Fruit fly (Drosophila melanogaster) whole organism, embryonic: ENCODE measurements around the gene Ank2.
A peak's percentile ranks its signal among the peaks of the same experiment; 100 is the strongest.

Experiments
- ATbp ChIP-seq: fragments of 200-800 bp; sonication (Bioruptor generic); optimal IDR thresholded peaks from 2 replicates; lab custom pipeline; 2017; ENCODE audit warnings: missing biosample characterization, mild to moderate bottlenecking, missing genetic modification characterization, missing genetic modification reagents
- B-H1 ChIP-seq: fragments of 200-800 bp; sonication (Bioruptor generic); IDR thresholded peaks from 3 replicates; pipeline ENCODE4 v1.3.6; 2022; ENCODE audit warnings: missing biosample characterization, missing genetic modification characterization
- B-H2 ChIP-seq: fragments of 200-800 bp; sonication (Bioruptor generic); optimal IDR thresholded peaks from 2 replicates; lab custom pipeline; 2018; ENCODE audit warnings: missing biosample characterization, mild to moderate bottlenecking, missing genetic modification characterization
- Bgb ChIP-seq: fragments of 200-800 bp; sonication (Bioruptor generic); IDR thresholded peaks from 2 replicates; pipeline ENCODE4 v1.3.6; 2022; ENCODE audit warnings: missing biosample characterization, missing genetic modification characterization; ENCODE audit not compliant: partially characterized antibody
- CG10654 ChIP-seq: fragments of 200-800 bp; sonication (Bioruptor generic); optimal IDR thresholded peaks from 2 replicates; lab custom pipeline; 2016; ENCODE audit warnings: missing biosample characterization, missing genetic modification characterization
- CG11093 ChIP-seq: fragments of 200-800 bp; sonication (Bioruptor generic); IDR thresholded peaks from 3 replicates; pipeline ENCODE4 v1.3.6; 2022; ENCODE audit warnings: missing biosample characterization, missing genetic modification characterization
- CG11504 ChIP-seq: fragments of 200-800 bp; sonication (Bioruptor generic); optimal IDR thresholded peaks from 3 replicates; lab custom pipeline; 2019; ENCODE audit warnings: missing biosample characterization, mild to moderate bottlenecking, missing genetic modification characterization, moderate library complexity
- CG14710 ChIP-seq: fragments of 200-800 bp; sonication (Bioruptor generic); optimal IDR thresholded peaks from 3 replicates; lab custom pipeline; 2019; ENCODE audit warnings: missing biosample characterization, mild to moderate bottlenecking, missing genetic modification characterization, moderate library complexity
- CG15073 ChIP-seq: fragments of 200-800 bp; sonication (Bioruptor generic); optimal IDR thresholded peaks from 2 replicates; lab custom pipeline; 2016; ENCODE audit warnings: missing biosample characterization, missing genetic modification characterization
- CG18262 ChIP-seq: fragments of 200-800 bp; optimal IDR thresholded peaks from 3 replicates; lab custom pipeline; 2019; ENCODE audit warnings: missing biosample characterization, mild to moderate bottlenecking, missing genetic modification characterization, moderate library complexity
- CG2712 ChIP-seq: fragments of 200-800 bp; optimal IDR thresholded peaks from 3 replicates; lab custom pipeline; 2019; ENCODE audit warnings: missing biosample characterization, mild to moderate bottlenecking, missing genetic modification characterization, moderate library complexity
- CG2889 ChIP-seq: fragments of 200-800 bp; sonication (Bioruptor generic); IDR thresholded peaks from 3 replicates; pipeline ENCODE4 v1.3.6; 2022; ENCODE audit warnings: missing biosample characterization, missing genetic modification characterization
- CG30403 ChIP-seq: fragments of 200-800 bp; sonication (Bioruptor generic); optimal IDR thresholded peaks from 3 replicates; lab custom pipeline; 2016; ENCODE audit warnings: missing biosample characterization, missing genetic modification characterization
- CG31441 ChIP-seq: fragments of 200-800 bp; sonication (Bioruptor generic); IDR thresholded peaks from 2 replicates; pipeline ENCODE4 v1.3.6; 2022; ENCODE audit warnings: missing biosample characterization, missing genetic modification characterization
- CG3163 ChIP-seq: fragments of 200-800 bp; sonication (Bioruptor generic); optimal IDR thresholded peaks from 3 replicates; lab custom pipeline; 2016; ENCODE audit warnings: missing biosample characterization, missing genetic modification characterization
- CG4820 ChIP-seq: fragments of 200-800 bp; sonication (Bioruptor generic); optimal IDR thresholded peaks from 3 replicates; lab custom pipeline; 2016; ENCODE audit warnings: missing biosample characterization, missing genetic modification characterization
- CG5953 ChIP-seq: fragments of 200-800 bp; sonication (Bioruptor generic); IDR thresholded peaks from 2 replicates; pipeline ENCODE4 v1.3.6; 2022; ENCODE audit warnings: missing biosample characterization, missing genetic modification characterization
- CG7839 ChIP-seq: fragments of 200-800 bp; sonication (Bioruptor generic); optimal IDR thresholded peaks from 3 replicates; lab custom pipeline; 2018; ENCODE audit warnings: missing biosample characterization, mild to moderate bottlenecking, missing genetic modification characterization, moderate library complexity
- CG9932 ChIP-seq: fragments of 200-800 bp; sonication (Bioruptor generic); IDR thresholded peaks from 2 replicates; pipeline ENCODE4 v1.3.6; 2022; ENCODE audit warnings: missing biosample characterization, missing genetic modification characterization
- Dfd ChIP-seq, 2 experiments: fragments of >200 bp; optimal IDR thresholded peaks; 2 replicates each; lab custom pipeline; 2017; ENCODE audit warnings: missing biosample characterization in 2 of 2, missing genetic modification characterization in 2 of 2
- Dip3 ChIP-seq: fragments of 200-800 bp; sonication (Bioruptor generic); optimal IDR thresholded peaks from 3 replicates; lab custom pipeline; 2016; ENCODE audit warnings: missing biosample characterization, missing genetic modification characterization
- Drgx ChIP-seq: fragments of 200-800 bp; sonication (Bioruptor generic); IDR thresholded peaks from 2 replicates; pipeline ENCODE4 v1.3.6; 2022; ENCODE audit warnings: missing biosample characterization, missing genetic modification characterization
- Gsc ChIP-seq: fragments of 200-800 bp; sonication (Bioruptor generic); IDR thresholded peaks from 2 replicates; pipeline ENCODE4 v1.3.6; 2022; ENCODE audit warnings: missing biosample characterization, missing genetic modification characterization
- Hmx ChIP-seq: fragments of 200-800 bp; sonication (Bioruptor generic); optimal IDR thresholded peaks from 2 replicates; lab custom pipeline; 2016; ENCODE audit warnings: missing biosample characterization, missing genetic modification characterization
- Meics ChIP-seq: fragments of 200-800 bp; sonication (Bioruptor generic); optimal IDR thresholded peaks from 2 replicates; lab custom pipeline; 2017; ENCODE audit warnings: missing biosample characterization, mild to moderate bottlenecking, missing genetic modification characterization
- NfI ChIP-seq: fragments of 200-800 bp; sonication (Bioruptor generic); optimal IDR thresholded peaks from 3 replicates; lab custom pipeline; 2018; ENCODE audit warnings: missing biosample characterization, mild to moderate bottlenecking, missing genetic modification characterization, moderate library complexity
- Oli ChIP-seq: fragments of 200-800 bp; sonication (Bioruptor generic); optimal IDR thresholded peaks from 2 replicates; lab custom pipeline; 2018; ENCODE audit warnings: missing biosample characterization, mild to moderate bottlenecking, missing genetic modification characterization, moderate library complexity
- Ptx1 ChIP-seq: fragments of 200-800 bp; sonication (Bioruptor generic); IDR thresholded peaks from 2 replicates; pipeline ENCODE4 v1.3.6; 2022; ENCODE audit warnings: missing biosample characterization, missing genetic modification characterization
- Rfx ChIP-seq: fragments of 200-800 bp; sonication (Bioruptor generic); IDR thresholded peaks from 2 replicates; pipeline ENCODE4 v1.3.6; 2022; ENCODE audit warnings: missing biosample characterization, missing genetic modification characterization
- Taf1 ChIP-seq: fragments of 200-800 bp; sonication (Bioruptor generic); IDR thresholded peaks from 2 replicates; pipeline ENCODE4 v1.3.6; 2022; ENCODE audit warnings: missing biosample characterization, missing genetic modification characterization
- Xrp1 ChIP-seq: fragments of 200-800 bp; sonication (Bioruptor generic); IDR thresholded peaks from 2 replicates; pipeline ENCODE4 v1.3.6; 2022; ENCODE audit warnings: missing biosample characterization, missing genetic modification characterization
- abd-A ChIP-seq: fragments of 200-800 bp; sonication (Bioruptor generic); optimal IDR thresholded peaks from 3 replicates; lab custom pipeline; 2019; ENCODE audit warnings: missing biosample characterization, mild to moderate bottlenecking, missing genetic modification characterization, moderate library complexity
- bsh ChIP-seq, 2 experiments: fragments of 200-800 bp; sonication (Bioruptor generic); optimal IDR thresholded peaks; 2 replicates each; lab custom pipeline; 2017 to 2018; ENCODE audit warnings: mild to moderate bottlenecking in 2 of 2, missing biosample characterization in 2 of 2, missing genetic modification characterization in 2 of 2, moderate library complexity in 1 of 2
- btn ChIP-seq: fragments of 200-800 bp; sonication (Bioruptor generic); optimal IDR thresholded peaks from 2 replicates; lab custom pipeline; 2016; ENCODE audit warnings: missing biosample characterization, missing genetic modification characterization
- cas ChIP-seq: fragments of 200-800 bp; sonication (Bioruptor generic); IDR thresholded peaks from 2 replicates; pipeline ENCODE4 v1.3.6; 2022; ENCODE audit warnings: missing biosample characterization, missing genetic modification characterization
- ci ChIP-seq: fragments of 200-800 bp; sonication (Bioruptor generic); IDR thresholded peaks from 3 replicates; pipeline ENCODE4 v1.3.6; 2022; ENCODE audit warnings: missing biosample characterization, missing genetic modification characterization
- da ChIP-seq: fragments of 200-800 bp; sonication (Bioruptor generic); optimal IDR thresholded peaks from 2 replicates; lab custom pipeline; 2016; ENCODE audit warnings: missing biosample characterization, missing genetic modification characterization
- eve ChIP-seq, 2 experiments: fragments of >200 bp; optimal IDR thresholded peaks; 2 replicates each; lab custom pipeline; 2017; ENCODE audit warnings: missing biosample characterization in 2 of 2, missing genetic modification characterization in 2 of 2
- eyg ChIP-seq: fragments of 200-800 bp; sonication (Bioruptor generic); optimal IDR thresholded peaks from 3 replicates; lab custom pipeline; 2016; ENCODE audit warnings: missing biosample characterization, missing genetic modification characterization
- gem ChIP-seq: fragments of 200-800 bp; sonication (Bioruptor generic); optimal IDR thresholded peaks from 2 replicates; lab custom pipeline; 2019; ENCODE audit warnings: missing biosample characterization, mild to moderate bottlenecking, missing genetic modification characterization, moderate library complexity
- gfzf ChIP-seq: fragments of 200-800 bp; sonication (Bioruptor generic); optimal IDR thresholded peaks from 2 replicates; lab custom pipeline; 2016; ENCODE audit warnings: missing biosample characterization, mild to moderate bottlenecking, missing genetic modification characterization, moderate library complexity
- hkb ChIP-seq, 2 experiments: fragments of 200-800 bp in 1 of 2; fragments of >200 bp in 1 of 2; sonication (Bioruptor generic) in 1 of 2; IDR thresholded peaks in 1 of 2; optimal IDR thresholded peaks in 1 of 2; 2 replicates each; pipeline versions ENCODE4 v1.3.6 to Lab custom; 2017 to 2022; ENCODE audit warnings: missing biosample characterization in 1 of 2, missing genetic modification characterization in 1 of 2
- phol ChIP-seq: fragments of 200-800 bp; sonication (Bioruptor generic); optimal IDR thresholded peaks from 3 replicates; lab custom pipeline; 2018; ENCODE audit warnings: missing biosample characterization, mild to moderate bottlenecking, missing genetic modification characterization, moderate library complexity
- sens ChIP-seq: fragments of 200-800 bp; sonication (Bioruptor generic); peaks from one replicate; lab custom pipeline; 2016; ENCODE audit warnings: missing biosample characterization, missing genetic modification characterization
- sens-2 ChIP-seq: fragments of 200-800 bp; sonication (Bioruptor generic); IDR thresholded peaks from 2 replicates; pipeline ENCODE4 v1.3.6; 2022; ENCODE audit warnings: missing biosample characterization, missing genetic modification characterization
- sisA ChIP-seq: fragments of 200-800 bp; sonication (Bioruptor generic); IDR thresholded peaks from 2 replicates; pipeline ENCODE4 v1.3.6; 2022; ENCODE audit warnings: missing biosample characterization, missing genetic modification characterization
- slou ChIP-seq: fragments of 200-800 bp; sonication (Bioruptor generic); optimal IDR thresholded peaks from 3 replicates; lab custom pipeline; 2016; ENCODE audit warnings: missing biosample characterization, missing genetic modification characterization
- sqz ChIP-seq: fragments of 200-800 bp; sonication (Bioruptor generic); optimal IDR thresholded peaks from 3 replicates; lab custom pipeline; 2018; ENCODE audit warnings: missing biosample characterization, mild to moderate bottlenecking, missing genetic modification characterization
- unpg ChIP-seq: fragments of 200-800 bp; sonication (Bioruptor generic); optimal IDR thresholded peaks from 3 replicates; lab custom pipeline; 2018; ENCODE audit warnings: missing biosample characterization, mild to moderate bottlenecking, missing genetic modification characterization, moderate library complexity
- vvl ChIP-seq: fragments of 200-800 bp; sonication (Bioruptor generic); IDR thresholded peaks from 2 replicates; pipeline ENCODE4 v1.3.6; 2022; ENCODE audit warnings: missing biosample characterization, missing genetic modification characterization

Ank2 gene

DNA sequence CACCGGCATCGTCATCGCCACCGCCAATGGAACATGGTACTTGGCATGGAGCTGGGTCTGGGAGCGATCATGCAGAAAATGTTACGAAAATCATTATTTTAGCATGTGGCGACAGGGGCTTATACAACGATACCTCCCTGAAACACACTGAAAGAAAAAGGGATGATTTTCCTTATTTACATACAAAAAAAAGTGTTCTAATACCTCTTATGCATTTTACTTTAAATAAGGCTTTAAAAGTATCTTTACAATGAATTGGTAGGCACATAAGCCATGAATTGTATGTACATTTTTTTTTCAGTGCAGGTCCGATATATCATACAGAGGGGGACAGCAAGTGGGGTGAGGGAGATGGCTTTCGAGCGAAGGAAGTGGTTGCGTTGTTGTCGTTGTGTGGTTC lies 104.0 kb downstream of the Ank2 start (continued):
- TF ChIP-seq phol (tag; lab: Kevin White, UChicago) (peak; percentile 56), Dip3 (GFP tag; lab: Kevin White, UChicago) (peak; percentile 4), CG15073 (GFP tag; lab: Kevin White, UChicago) (no peak), eyg (GFP tag; lab: Kevin White, UChicago) (no peak), Hmx (GFP tag; lab: Kevin White, UChicago) (no peak)

DNA sequence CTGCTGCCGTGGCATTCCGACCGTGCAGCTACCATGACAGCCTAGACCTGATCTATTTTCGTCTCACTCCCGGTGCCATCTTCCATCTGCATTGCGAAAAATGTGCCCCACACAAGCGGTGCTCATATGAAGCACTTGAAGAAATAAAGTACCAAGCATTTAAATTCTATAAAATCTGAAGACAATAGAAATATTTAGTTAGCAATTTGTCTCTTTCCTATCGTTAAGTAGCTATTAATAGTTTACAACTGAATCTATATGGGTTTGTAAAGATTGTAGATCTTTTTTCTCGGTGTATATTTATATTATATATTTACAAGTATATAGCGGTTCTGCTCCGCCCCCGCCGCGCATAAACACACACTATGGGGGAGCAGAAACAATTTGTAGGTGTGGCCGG lies 107.0 kb downstream of the Ank2 start:
- TF ChIP-seq sens (GFP tag; lab: Kevin White, UChicago) (peak; percentile 7), CG3163 (no peak), sqz (GFP tag; lab: Kevin White, UChicago) (no peak), CG2889 (no peak), abd-A (tag; lab: Kevin White, UChicago) (no peak), ci (GFP tag; lab: Robert Waterston, UW) (0 out of 3 replicates have a peak, but pooled peaks have one; percentile 24), sisA (GFP tag; lab: Robert Waterston, UW) (peak; percentile 8; the same call in 1 of the 2 replicates), B-H1 (no peak), CG11093 (GFP tag; lab: Robert Waterston, UW) (no peak), Meics (GFP tag; lab: Kevin White, UChicago) (no peak), CG9932 (GFP tag; lab: Robert Waterston, UW) (no peak), CG5953 (GFP tag; lab: Robert Waterston, UW) (no peak), CG10654 (GFP tag; lab: Kevin White, UChicago) (no peak), slou (GFP tag; lab: Kevin White, UChicago) (no peak), Xrp1 (GFP tag; lab: Robert Waterston, UW) (peak; percentile 35; the same call in 1 of the 2 replicates), cas (GFP tag; lab: Robert Waterston, UW) (no peak), CG31441 (GFP tag; lab: Robert Waterston, UW) (peak; percentile 35; the same call in 1 of the 2 replicates), CG7839 (tag; lab: Kevin White, UChicago) (peak; percentile 10), CG14710 (tag; lab: Kevin White, UChicago) (no peak), unpg (GFP tag; lab: Kevin White, UChicago) (peak; percentile 25), B-H2 (no peak), CG4820 (GFP tag; lab: Kevin White, UChicago) (no peak), Oli (tag; lab: Kevin White, UChicago) (peak; percentile 13), Ptx1 (GFP tag; lab: Robert Waterston, UW) (0 out of 2 replicates have a peak, but pooled peaks have one; percentile 13), ATbp (GFP tag; lab: Kevin White, UChicago) (no peak), da (GFP tag; lab: Kevin White, UChicago) (no peak), gfzf (GFP tag; lab: Kevin White, UChicago) (no peak), Drgx (peak; percentile 88), Dfd (GFP tag; optimal IDR thresholded peaks at IDR 0.05; lab: Kevin White, UChicago) (no peak), bsh (GFP tag; optimal IDR thresholded peaks at IDR 0.05; lab: Kevin White, UChicago) (peak; percentile 40 to 55), eve (GFP tag; optimal IDR thresholded peaks at IDR 0.05; lab: Kevin White, UChicago) (no peak), vvl (GFP tag; lab: Robert Waterston, UW) (0 out of 2 replicates have a peak, but pooled peaks have one; percentile 9), Rfx (GFP tag; lab: Robert Waterston, UW) (no peak), Taf1 (GFP tag; lab: Robert Waterston, UW) (no peak), hkb (optimal IDR thresholded peaks at IDR 0.05; lab: Kevin White, UChicago) (no peak), hkb (GFP tag; IDR thresholded peaks at IDR 0.05; lab: Robert Waterston, UW) (0 out of 2 replicates have a peak, but pooled peaks have one; percentile 22), NfI (GFP tag; lab: Kevin White, UChicago) (no peak), CG18262 (tag; lab: Kevin White, UChicago) (no peak), Bgb (GFP tag; lab: Robert Waterston, UW) (no peak), phol (tag; lab: Kevin White, UChicago) (peak; percentile 18), CG30403 (GFP tag; lab: Kevin White, UChicago) (peak; percentile 22), CG11504 (peak; percentile 27), CG2712 (peak; percentile 16), Gsc (GFP tag; lab: Robert Waterston, UW) (no peak), sens-2 (no peak), gem (tag; lab: Kevin White, UChicago) (peak; percentile 35), btn (GFP tag; lab: Kevin White, UChicago) (no peak)
